Worm (Caenorhabditis elegans) whole organism, L1 larva: ENCODE data around the gene ins-10.

ENCODE experiments used
- C04F5.9 ChIP-seq: sonication (generic microtip); optimal IDR thresholded peaks from 2 replicates; lab custom pipeline; 2016; ENCODE audit warnings: missing genetic modification characterization, missing compliant biosample characterization
- aly-2 ChIP-seq: fragments of 150-350 bp; optimal IDR thresholded peaks from 2 replicates; lab custom pipeline; 2014; ENCODE audit warnings: missing biosample characterization, missing genetic modification characterization
- ama-1 ChIP-seq: fragments of 150-350 bp; optimal IDR thresholded peaks from 2 replicates; lab custom pipeline; 2014
- blmp-1 ChIP-seq: fragments of 150-350 bp; optimal IDR thresholded peaks from 2 replicates; lab custom pipeline; 2014; ENCODE audit warnings: missing biosample characterization, missing genetic modification characterization
- ceh-63 ChIP-seq: fragments of 200-800 bp; sonication (Bioruptor generic); optimal IDR thresholded peaks from 2 replicates; lab custom pipeline; 2018; ENCODE audit warnings: mild to moderate bottlenecking, missing genetic modification characterization, missing compliant biosample characterization
- ceh-8 ChIP-seq: fragments of 200-800 bp; sonication (Bioruptor generic); optimal IDR thresholded peaks from 2 replicates; lab custom pipeline; 2018; ENCODE audit warnings: mild to moderate bottlenecking, missing genetic modification characterization, moderate library complexity, missing compliant biosample characterization
- ceh-88 ChIP-seq: fragments of 200-800 bp; sonication (Bioruptor generic); IDR thresholded peaks from 2 replicates; pipeline ENCODE4 v1.3.6; 2022; ENCODE audit warnings: missing genetic modification characterization, missing compliant biosample characterization
- ceh-90 ChIP-seq: sonication (generic microtip); optimal IDR thresholded peaks from 2 replicates; lab custom pipeline; 2016; ENCODE audit warnings: missing genetic modification characterization, missing compliant biosample characterization
- dsc-1 ChIP-seq: sonication (generic microtip); optimal IDR thresholded peaks from 2 replicates; lab custom pipeline; 2016; ENCODE audit warnings: mild to moderate bottlenecking, missing genetic modification characterization, missing compliant biosample characterization
- efl-1 ChIP-seq, 4 experiments: fragments of 150-350 bp; optimal IDR thresholded peaks in 3 of 4; peaks in 1 of 4; 1 replicate in 1 of 4; 2 replicates in 3 of 4; lab custom pipeline; 2014; ENCODE audit warnings: missing biosample characterization in 2 of 4, missing genetic modification characterization in 2 of 4, missing genetic modification reagents in 2 of 4
- efl-3 ChIP-seq: fragments of 200-800 bp; sonication (Bioruptor generic); optimal IDR thresholded peaks from 2 replicates; lab custom pipeline; 2018; ENCODE audit warnings: mild to moderate bottlenecking, missing genetic modification characterization, missing compliant biosample characterization
- egl-27 ChIP-seq, 2 experiments: fragments of 150-350 bp in 1 of 2; sonication (generic microtip); optimal IDR thresholded peaks; 3 replicates each; lab custom pipeline; 2017 to 2018; ENCODE audit warnings: missing biosample characterization in 2 of 2, missing genetic modification characterization in 2 of 2, missing genetic modification reagents in 2 of 2
- elt-2 ChIP-seq: sonication (generic microtip); optimal IDR thresholded peaks from 2 replicates; lab custom pipeline; 2016; ENCODE audit warnings: missing genetic modification characterization, mild to moderate bottlenecking, inconsistent platforms, missing compliant biosample characterization, missing genetic modification reagents
- ets-5 ChIP-seq: fragments of 200-800 bp; sonication (Bioruptor generic); IDR thresholded peaks from 2 replicates; pipeline ENCODE4 v1.3.6; 2022; ENCODE audit warnings: missing genetic modification characterization, missing compliant biosample characterization
- fkh-4 ChIP-seq: sonication (generic microtip); optimal IDR thresholded peaks from 2 replicates; lab custom pipeline; 2016; ENCODE audit warnings: missing compliant biosample characterization, missing genetic modification characterization, borderline replicate concordance
- fos-1 ChIP-seq: fragments of 150-350 bp; optimal IDR thresholded peaks from 2 replicates; lab custom pipeline; 2014; ENCODE audit warnings: missing biosample characterization, missing genetic modification characterization
- grh-1 ChIP-seq: fragments of 200-800 bp; sonication (Bioruptor generic); IDR thresholded peaks from 2 replicates; pipeline ENCODE4 v1.3.6; 2022; ENCODE audit warnings: missing genetic modification reagents, missing genetic modification characterization, missing compliant biosample characterization
- hpl-2 ChIP-seq: fragments of 150-350 bp; optimal IDR thresholded peaks from 2 replicates; lab custom pipeline; 2014; ENCODE audit warnings: missing biosample characterization, missing genetic modification reagents, missing genetic modification characterization
- irx-1 ChIP-seq: sonication (generic microtip); optimal IDR thresholded peaks from 2 replicates; lab custom pipeline; 2016; ENCODE audit warnings: missing genetic modification characterization, missing compliant biosample characterization
- isw-1 ChIP-seq: fragments of 200-800 bp; sonication (Bioruptor generic); IDR thresholded peaks from 2 replicates; pipeline ENCODE4 v1.3.6; 2022; ENCODE audit warnings: missing genetic modification characterization, missing compliant biosample characterization
- lin-14 ChIP-seq: fragments of 200-800 bp; sonication (Bioruptor generic); optimal IDR thresholded peaks from 2 replicates; lab custom pipeline; 2018; ENCODE audit warnings: mild to moderate bottlenecking, missing genetic modification characterization, moderate library complexity, missing compliant biosample characterization
- lin-35 ChIP-seq, 2 experiments: fragments of 150-350 bp; optimal IDR thresholded peaks; 2 replicates each; lab custom pipeline; 2014; ENCODE audit warnings: missing biosample characterization in 2 of 2, missing genetic modification characterization in 2 of 2, missing genetic modification reagents in 2 of 2
- lin-39 ChIP-seq: fragments of 150-350 bp; optimal IDR thresholded peaks from 2 replicates; lab custom pipeline; 2014; ENCODE audit warnings: missing biosample characterization, missing genetic modification reagents, missing genetic modification characterization
- mab-9 ChIP-seq: fragments of 200-800 bp; sonication (Bioruptor generic); IDR thresholded peaks from 2 replicates; pipeline ENCODE4 v1.3.6; 2022; ENCODE audit warnings: missing genetic modification reagents, missing genetic modification characterization, missing compliant biosample characterization
- mdl-1 ChIP-seq, 2 experiments: fragments of 150-350 bp; optimal IDR thresholded peaks; 2 replicates each; lab custom pipeline; 2014 to 2017; ENCODE audit warnings: missing biosample characterization in 2 of 2, missing genetic modification characterization in 2 of 2, inconsistent platforms in 1 of 2
- mep-1 ChIP-seq: fragments of 150-350 bp; optimal IDR thresholded peaks from 2 replicates; lab custom pipeline; 2014; ENCODE audit warnings: missing biosample characterization, missing genetic modification characterization
- nhr-11 ChIP-seq: fragments of 150-350 bp; optimal IDR thresholded peaks from 2 replicates; lab custom pipeline; 2014; ENCODE audit warnings: missing biosample characterization, missing genetic modification characterization
- nhr-12 ChIP-seq: sonication (generic microtip); optimal IDR thresholded peaks from 2 replicates; lab custom pipeline; 2017; ENCODE audit warnings: missing biosample characterization, missing genetic modification characterization
- nhr-19 ChIP-seq: fragments of 200-800 bp; sonication (Bioruptor generic); conservative IDR thresholded peaks from 2 replicates; pipeline ENCODE4 v1.3.6; 2022; ENCODE audit warnings: missing genetic modification characterization, missing compliant biosample characterization
- nhr-20 ChIP-seq: sonication (generic microtip); optimal IDR thresholded peaks from 2 replicates; lab custom pipeline; 2016; ENCODE audit warnings: mild to moderate bottlenecking, missing genetic modification characterization, missing compliant biosample characterization
- nhr-237 ChIP-seq: fragments of 150-350 bp; optimal IDR thresholded peaks from 2 replicates; lab custom pipeline; 2014; ENCODE audit warnings: missing biosample characterization, missing genetic modification characterization
- nhr-47 ChIP-seq: sonication (generic microtip); optimal IDR thresholded peaks from 2 replicates; lab custom pipeline; 2016; ENCODE audit warnings: mild to moderate bottlenecking, missing genetic modification characterization, moderate library complexity, missing compliant biosample characterization
- nhr-71 ChIP-seq: sonication (generic microtip); optimal IDR thresholded peaks from 2 replicates; lab custom pipeline; 2016; ENCODE audit warnings: mild to moderate bottlenecking, missing genetic modification characterization, moderate library complexity, missing compliant biosample characterization
- nhr-77 ChIP-seq: fragments of 150-350 bp; optimal IDR thresholded peaks from 2 replicates; lab custom pipeline; 2014; ENCODE audit warnings: missing biosample characterization, missing genetic modification characterization
- nhr-84 ChIP-seq: sonication (generic microtip); optimal IDR thresholded peaks from 2 replicates; lab custom pipeline; 2017; ENCODE audit warnings: missing biosample characterization, missing genetic modification characterization
- nhr-85 ChIP-seq: sonication (generic microtip); peaks from one replicate; lab custom pipeline; 2016; ENCODE audit warnings: missing genetic modification characterization, inconsistent platforms, missing compliant biosample characterization
- pqm-1 ChIP-seq: sonication (generic microtip); optimal IDR thresholded peaks from 3 replicates; lab custom pipeline; 2017; ENCODE audit warnings: missing biosample characterization, missing genetic modification characterization
- rnt-1 ChIP-seq: sonication (generic microtip); optimal IDR thresholded peaks from 2 replicates; lab custom pipeline; 2016; ENCODE audit warnings: mild to moderate bottlenecking, missing genetic modification characterization, moderate library complexity, missing compliant biosample characterization
- snu-23 ChIP-seq: sonication (generic microtip); optimal IDR thresholded peaks from 2 replicates; lab custom pipeline; 2016; ENCODE audit warnings: missing genetic modification characterization, missing compliant biosample characterization
- sup-37 ChIP-seq: fragments of 200-800 bp; sonication (Bioruptor generic); optimal IDR thresholded peaks from 2 replicates; lab custom pipeline; 2018; ENCODE audit warnings: mild to moderate bottlenecking, missing genetic modification characterization, missing compliant biosample characterization
- swsn-7 ChIP-seq: sonication (generic microtip); optimal IDR thresholded peaks from 2 replicates; lab custom pipeline; 2016; ENCODE audit warnings: missing genetic modification characterization, missing compliant biosample characterization
- tbx-2 ChIP-seq: sonication (generic microtip); optimal IDR thresholded peaks from 2 replicates; lab custom pipeline; 2016; ENCODE audit warnings: missing genetic modification characterization, missing compliant biosample characterization
- tlp-1 ChIP-seq: fragments of 150-350 bp; optimal IDR thresholded peaks from 2 replicates; lab custom pipeline; 2014; ENCODE audit warnings: missing biosample characterization, missing genetic modification characterization
- unc-62 ChIP-seq: fragments of 150-350 bp; optimal IDR thresholded peaks from 2 replicates; lab custom pipeline; 2014; ENCODE audit warnings: missing biosample characterization, missing genetic modification reagents, missing genetic modification characterization
- xbp-1 ChIP-seq: sonication (generic microtip); optimal IDR thresholded peaks from 2 replicates; lab custom pipeline; 2016; ENCODE audit warnings: missing genetic modification characterization, missing compliant biosample characterization
- zip-4 ChIP-seq: fragments of 200-800 bp; sonication (Bioruptor generic); optimal IDR thresholded peaks from 2 replicates; lab custom pipeline; 2018; ENCODE audit warnings: mild to moderate bottlenecking, missing genetic modification characterization, moderate library complexity, missing compliant biosample characterization
- ztf-11 ChIP-seq, 2 experiments: sonication (generic microtip); optimal IDR thresholded peaks; 2 replicates each; lab custom pipeline; 2016 to 2017; ENCODE audit warnings: missing genetic modification characterization in 2 of 2, missing biosample characterization in 1 of 2, missing compliant biosample characterization in 1 of 2

ins-10 gene

DNA sequence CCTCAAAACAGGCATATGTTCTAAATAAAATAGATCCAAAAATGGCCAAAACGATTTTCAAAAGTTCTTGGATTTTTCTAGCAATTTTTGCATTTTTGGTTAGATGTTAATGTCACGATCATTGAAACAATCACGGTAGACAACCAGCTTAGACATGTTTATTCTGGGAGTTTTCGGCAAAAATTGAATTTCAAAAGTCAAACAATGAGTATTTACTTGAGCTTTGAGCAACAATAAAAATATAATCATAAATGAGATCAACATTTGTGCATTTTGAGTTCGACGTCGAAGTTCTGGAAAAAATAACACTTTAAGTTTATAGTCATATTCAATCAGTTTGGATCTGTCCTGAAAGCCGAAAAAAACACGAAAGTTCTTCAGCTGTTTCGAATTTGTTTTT lies 7.6 kb upstream of the ins-10 start, which contains the start of gene T08G5.2:
T08G5.2 (minus strand) TSS at position 101 of the 400 bp plus-strand sequence.
- TF ChIP-seq grh-1 (GFP tag; lab: Robert Waterston, UW) (no peak), ceh-90 (no peak), dsc-1 (tag; lab: Kevin White, UChicago) (no peak), nhr-71 (no peak), pqm-1 (tag; lab: Kevin White, UChicago) (no peak), C04F5.9 (tag; lab: Kevin White, UChicago) (no peak), rnt-1 (tag; lab: Kevin White, UChicago) (no peak), tbx-2 (tag; lab: Kevin White, UChicago) (no peak), tlp-1 (no peak), zip-4 (GFP tag; lab: Kevin White, UChicago) (no peak), ceh-8 (GFP tag; lab: Kevin White, UChicago) (no peak), sup-37 (GFP tag; lab: Kevin White, UChicago) (no peak), ama-1 (lab: Kevin White, UChicago) (no peak), mdl-1 (tag; optimal IDR thresholded peaks at IDR 0.05; lab: Kevin White, UChicago) (no peak)
- TF ChIP-seq, all 84 proteins: peak for 0

DNA sequence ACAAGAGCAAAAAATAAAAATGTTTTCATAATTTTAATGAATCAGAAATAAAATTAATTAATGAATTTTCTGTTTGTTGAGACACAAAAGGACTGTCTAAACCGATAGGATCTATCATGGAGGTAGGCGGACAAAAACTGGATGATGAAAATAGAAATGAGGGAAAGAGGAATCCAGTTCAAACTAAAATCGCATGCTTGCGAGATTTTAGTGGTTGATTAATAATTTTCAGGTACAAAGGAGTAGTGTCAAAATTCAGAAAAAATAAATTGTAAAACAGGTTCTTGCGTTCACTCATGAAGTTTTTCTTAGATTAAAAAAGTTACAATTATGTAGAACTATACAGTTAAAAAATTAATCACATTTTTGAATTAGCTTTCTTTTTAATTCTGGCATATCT lies 6.4 kb upstream of the ins-10 start, which contains the start of gene T08G5.3:
T08G5.3 (minus strand) TSS at position 101 of the 400 bp plus-strand sequence.
- TF ChIP-seq C04F5.9 (tag; lab: Kevin White, UChicago) (no peak), nhr-84 (tag; lab: Kevin White, UChicago) (no peak), nhr-19 (GFP tag; lab: Robert Waterston, UW) (no peak), isw-1 (GFP tag; lab: Robert Waterston, UW) (no peak), nhr-12 (tag; lab: Kevin White, UChicago) (no peak), nhr-237 (tag; lab: Kevin White, UChicago) (no peak), zip-4 (GFP tag; lab: Kevin White, UChicago) (no peak), mep-1 (tag; lab: Kevin White, UChicago) (no peak), lin-14 (GFP tag; lab: Kevin White, UChicago) (no peak), unc-62 (GFP tag; lab: Kevin White, UChicago) (no peak), mab-9 (GFP tag; lab: Robert Waterston, UW) (no peak)

- TF ChIP-seq snu-23 (GFP tag; lab: Kevin White, UChicago) (peak; percentile 59), lin-35 (GFP tag; optimal IDR thresholded peaks at IDR 0.05; lab: Kevin White, UChicago) (peak in 1 of 2 experiments; percentile 36), ceh-88 (GFP tag; lab: Robert Waterston, UW) (0 out of 2 replicates have a peak, but pooled peaks have one; percentile 35), nhr-11 (tag; lab: Kevin White, UChicago) (no peak), ceh-8 (GFP tag; lab: Kevin White, UChicago) (no peak), unc-62 (GFP tag; lab: Kevin White, UChicago) (no peak), irx-1 (peak; percentile 29), ets-5 (GFP tag; lab: Robert Waterston, UW) (0 out of 2 replicates have a peak, but pooled peaks have one; percentile 44), blmp-1 (tag; lab: Kevin White, UChicago) (no peak), ztf-11 (tag; optimal IDR thresholded peaks at IDR 0.05; lab: Kevin White, UChicago) (peak in 1 of 2 experiments; percentile 57), nhr-12 (tag; lab: Kevin White, UChicago) (no peak), fos-1 (peak; percentile 46), swsn-7 (tag; lab: Kevin White, UChicago) (peak; percentile 59), ama-1 (lab: Kevin White, UChicago) (peak; percentile 71), aly-2 (peak; percentile 18), nhr-77 (no peak), isw-1 (GFP tag; lab: Robert Waterston, UW) (peak; percentile 22; the same call in 1 of the 2 replicates), efl-1 (optimal IDR thresholded peaks at IDR 0.05; lab: Kevin White, UChicago) (peak; percentile 10 to 48), efl-1 (GFP tag; optimal IDR thresholded peaks at IDR 0.05 in 1 of 2; lab: Kevin White, UChicago) (peak in 1 of 2 experiments; percentile 92), ceh-63 (GFP tag; lab: Kevin White, UChicago) (no peak), hpl-2 (GFP tag; lab: Kevin White, UChicago) (peak; percentile 38), lin-39 (peak; percentile 53), nhr-19 (GFP tag; lab: Robert Waterston, UW) (peak; percentile 79), nhr-20 (tag; lab: Kevin White, UChicago) (peak; percentile 69), egl-27 (tag; optimal IDR thresholded peaks at IDR 0.05; lab: Kevin White, UChicago) (no peak), xbp-1 (tag; lab: Kevin White, UChicago) (peak; percentile 21), nhr-47 (tag; lab: Kevin White, UChicago) (peak; percentile 80), nhr-85 (peak; percentile 86), zip-4 (GFP tag; lab: Kevin White, UChicago) (peak; percentile 33), efl-3 (no peak), fkh-4 (tag; lab: Kevin White, UChicago) (no peak), tbx-2 (tag; lab: Kevin White, UChicago) (peak; percentile 9), elt-2 (peak; percentile 84), rnt-1 (tag; lab: Kevin White, UChicago) (peak; percentile 81)
Measured at ce11 chrV:14028256-14028743, 5.4 kb upstream of the ins-10 start.
